Worm (Caenorhabditis elegans): ENCODE results near the gene lmbr-1.
A peak's percentile ranks its signal among the peaks of the same experiment; 100 is the strongest.

The lmbr-1 gene

ce11 chrIII:8409166-8409565 is 37.1 kb downstream of the lmbr-1 start, which contains the start of gene ZK353.9:
Gene ZK353.9 (plus strand): TSS chrIII:8409496.
- TF ChIP-seq T20F7.1 (GFP tag; optimal IDR thresholded peaks at IDR 0.05) (no peak), aha-1 (tag) (peak; percentile 80), unc-62 (GFP tag; optimal IDR thresholded peaks at IDR 0.05 in 1 of 2) (peak in 1 of 2 experiments; percentile 81), unc-62 (tag; optimal IDR thresholded peaks at IDR 0.05) (no peak), ama-1 (optimal IDR thresholded peaks at IDR 0.05) (peak; percentile 52), egl-43 (GFP tag; IDR thresholded peaks at IDR 0.05) (no peak), gei-8 (GFP tag; optimal IDR thresholded peaks at IDR 0.05) (no peak)

ce11 chrIII:8410747-8411146 is 38.7 kb downstream of the lmbr-1 start:
- peak; percentile 44; the same call in 1 of the 2 replicates for TF ChIP-seq dmd-6 (GFP tag; IDR thresholded peaks at IDR 0.05)
- TF ChIP-seq unc-130 (GFP tag; optimal IDR thresholded peaks at IDR 0.05): no peak
- peak in 1 of 2 experiments; percentile 69 for TF ChIP-seq unc-62 (GFP tag; optimal IDR thresholded peaks at IDR 0.05 in 1 of 2)
- no peak for TF ChIP-seq unc-62 (tag; optimal IDR thresholded peaks at IDR 0.05)
- TF ChIP-seq aha-1 (tag): peak; percentile 53

DNA sequence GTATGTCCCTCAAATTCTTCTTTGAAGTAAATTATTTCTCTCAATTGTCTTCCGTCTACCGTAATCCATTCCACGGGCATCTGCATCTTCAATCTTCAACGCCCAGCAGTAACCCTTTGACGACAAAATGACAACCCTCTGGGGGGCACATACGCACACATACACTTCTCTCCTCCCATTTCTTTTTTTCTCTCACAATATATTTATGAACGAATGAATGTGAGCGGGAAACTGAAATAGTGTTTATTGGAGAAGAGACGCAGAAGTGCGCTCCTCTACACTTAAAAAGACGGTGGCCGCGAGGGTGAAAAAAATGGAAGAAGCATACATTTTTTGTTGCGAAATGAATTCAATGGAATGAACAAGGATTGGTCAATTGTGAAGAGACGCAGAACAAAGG is 39.9 kb downstream of the lmbr-1 start:
- TF ChIP-seq mxl-3 (GFP tag; optimal IDR thresholded peaks at IDR 0.05): peak; percentile 85
- TF ChIP-seq Y105C5A.15 (GFP tag; IDR thresholded peaks at IDR 0.05): no peak
- no peak for TF ChIP-seq dmd-8 (GFP tag; IDR thresholded peaks at IDR 0.05)
- no peak for TF ChIP-seq zfp-3 (GFP tag; conservative IDR thresholded peaks at IDR 0.05)
- TF ChIP-seq nhr-77 (tag; optimal IDR thresholded peaks at IDR 0.05): peak; percentile 43
- TF ChIP-seq madf-9 (GFP tag; conservative IDR thresholded peaks at IDR 0.05): 0 out of 2 replicates have a peak, but pooled peaks have one; percentile 35
- TF ChIP-seq lin-13 (GFP tag; optimal IDR thresholded peaks at IDR 0.05): peak; percentile 35
- peak; percentile 93 for TF ChIP-seq mep-1 (tag; optimal IDR thresholded peaks at IDR 0.05)
- TF ChIP-seq vab-7 (GFP tag; IDR thresholded peaks at IDR 0.05): no peak
- peak; percentile 39 for TF ChIP-seq spr-1 (tag; optimal IDR thresholded peaks at IDR 0.05)
- no peak for TF ChIP-seq F44E2.7 (GFP tag; IDR thresholded peaks at IDR 0.05)
- TF ChIP-seq D1046.2 (GFP tag; IDR thresholded peaks at IDR 0.05): peak; percentile 26; the same call in 1 of the 2 replicates
- TF ChIP-seq mes-2 (tag; optimal IDR thresholded peaks at IDR 0.05; ENCODE audit: poor library complexity, severe bottlenecking): peak; percentile 74
- 0 out of 2 replicates have a peak, but pooled peaks have one; percentile 22 for TF ChIP-seq php-3 (GFP tag; IDR thresholded peaks at IDR 0.05)
- no peak for TF ChIP-seq daf-8 (GFP tag; IDR thresholded peaks at IDR 0.05)
- no peak; the same call in 1 of the 2 replicates for TF ChIP-seq lim-7 (GFP tag; IDR thresholded peaks at IDR 0.05)
- peak; percentile 26; the same call in 1 of the 2 replicates for TF ChIP-seq ceh-20 (GFP tag; IDR thresholded peaks at IDR 0.05)
- TF ChIP-seq hif-1 (tag; optimal IDR thresholded peaks at IDR 0.05): peak in 1 of 2 experiments; percentile 67
- no peak for TF ChIP-seq ZK546.5 (tag; optimal IDR thresholded peaks at IDR 0.05)
- TF ChIP-seq snpc-1.2 (GFP tag; IDR thresholded peaks at IDR 0.05): no peak
- TF ChIP-seq Y75B8A.6 (GFP tag; IDR thresholded peaks at IDR 0.05): no peak
- no peak for TF ChIP-seq ces-1 (GFP tag; optimal IDR thresholded peaks at IDR 0.05)
- no peak for TF ChIP-seq tag-97 (GFP tag; IDR thresholded peaks at IDR 0.05)
- TF ChIP-seq lin-15B (tag; optimal IDR thresholded peaks at IDR 0.05): no peak
- no peak for TF ChIP-seq ceh-44 (GFP tag; IDR thresholded peaks at IDR 0.05)
- no peak for TF ChIP-seq egl-43 (GFP tag; IDR thresholded peaks at IDR 0.05)
- TF ChIP-seq lsy-2 (tag; optimal IDR thresholded peaks at IDR 0.05): peak; percentile 66 to 95
- TF ChIP-seq Y48G9A.11 (GFP tag; IDR thresholded peaks at IDR 0.05): no peak
- TF ChIP-seq daf-16 (GFP tag; optimal IDR thresholded peaks at IDR 0.05): no peak
- TF ChIP-seq daf-16 (tag; optimal IDR thresholded peaks at IDR 0.05): peak; percentile 84
- no peak for TF ChIP-seq skn-1 (tag; optimal IDR thresholded peaks at IDR 0.05)
- TF ChIP-seq F26F4.8 (GFP tag; conservative IDR thresholded peaks at IDR 0.05): no peak
- no peak for TF ChIP-seq duxl-1 (tag; optimal IDR thresholded peaks at IDR 0.05; ENCODE audit: poor library complexity)
- TF ChIP-seq nhr-111 (GFP tag; optimal IDR thresholded peaks at IDR 0.05): no peak
- TF ChIP-seq dve-1 (tag; optimal IDR thresholded peaks at IDR 0.05; ENCODE audit: insufficient read depth): peak; percentile 94
- no peak for TF ChIP-seq gei-8 (GFP tag; optimal IDR thresholded peaks at IDR 0.05)
- peak; percentile 42 for TF ChIP-seq ztf-7 (tag; optimal IDR thresholded peaks at IDR 0.05)
- TF ChIP-seq ama-1 (optimal IDR thresholded peaks at IDR 0.05): peak; percentile 28
- no peak for TF ChIP-seq daf-19 (GFP tag; conservative IDR thresholded peaks at IDR 0.05)
- TF ChIP-seq fos-1 (tag; optimal IDR thresholded peaks at IDR 0.05): no peak
- TF ChIP-seq spr-3 (GFP tag; optimal IDR thresholded peaks at IDR 0.05): no peak
